Worm (Caenorhabditis elegans) whole organism, L2 larva: ENCODE results near the gene C17H12.5.
"Not testable (repeated sequence)": the region's sequence is repeated elsewhere in the genome, so short reads cannot be mapped to it uniquely, and the experiment has no call there.

Source experiments
- C34F6.9 ChIP-seq: fragments of 150-350 bp; optimal IDR thresholded peaks from 2 replicates; lab custom pipeline; 2014; ENCODE audit warnings: missing biosample characterization, missing genetic modification characterization
- F13H6.1 ChIP-seq: sonication (generic microtip); optimal IDR thresholded peaks from 2 replicates; lab custom pipeline; 2016; ENCODE audit warnings: missing genetic modification characterization, missing compliant biosample characterization
- R02D3.7 ChIP-seq: fragments of 150-350 bp; optimal IDR thresholded peaks from 2 replicates; lab custom pipeline; 2014; ENCODE audit warnings: missing biosample characterization, missing genetic modification characterization
- Y55F3AM.14 ChIP-seq: fragments of 200-800 bp; sonication (Bioruptor generic); optimal IDR thresholded peaks from 2 replicates; lab custom pipeline; 2018; ENCODE audit warnings: mild to moderate bottlenecking, missing genetic modification characterization, missing compliant biosample characterization
- aly-2 ChIP-seq: fragments of 150-350 bp; optimal IDR thresholded peaks from 2 replicates; lab custom pipeline; 2014; ENCODE audit warnings: missing biosample characterization, missing genetic modification characterization
- crh-2 ChIP-seq: sonication (generic microtip); optimal IDR thresholded peaks from 2 replicates; lab custom pipeline; 2017; ENCODE audit warnings: missing biosample characterization, missing genetic modification characterization
- elt-1 ChIP-seq: fragments of 150-350 bp; optimal IDR thresholded peaks from 2 replicates; lab custom pipeline; 2014; ENCODE audit warnings: missing biosample characterization, missing genetic modification characterization
- elt-3 ChIP-seq: sonication (generic microtip); optimal IDR thresholded peaks from 2 replicates; lab custom pipeline; 2017; ENCODE audit warnings: missing biosample characterization, missing genetic modification characterization
- fos-1 ChIP-seq: fragments of 150-350 bp; optimal IDR thresholded peaks from 2 replicates; lab custom pipeline; 2014; ENCODE audit warnings: missing biosample characterization, missing genetic modification characterization
- gmeb-1 ChIP-seq: fragments of 150-350 bp; optimal IDR thresholded peaks from 2 replicates; lab custom pipeline; 2014; ENCODE audit warnings: missing biosample characterization, missing genetic modification characterization
- lin-11 ChIP-seq: fragments of 150-350 bp; sonication (generic microtip); optimal IDR thresholded peaks from 2 replicates; lab custom pipeline; 2014; ENCODE audit warnings: missing biosample characterization, missing genetic modification characterization, inconsistent platforms, mixed read lengths
- lin-13 ChIP-seq: fragments of 150-350 bp; optimal IDR thresholded peaks from 2 replicates; lab custom pipeline; 2014; ENCODE audit warnings: missing biosample characterization, missing genetic modification reagents, missing genetic modification characterization
- lsy-2 ChIP-seq, 2 experiments: fragments of 150-350 bp in 1 of 2; sonication (generic microtip) in 1 of 2; optimal IDR thresholded peaks; 2 replicates each; lab custom pipeline; 2014 to 2017; ENCODE audit warnings: missing biosample characterization in 2 of 2, missing genetic modification characterization in 2 of 2
- mab-5 ChIP-seq: fragments of 150-350 bp; optimal IDR thresholded peaks from 2 replicates; lab custom pipeline; 2014; ENCODE audit warnings: missing biosample characterization, missing genetic modification characterization
- mbf-1 ChIP-seq: sonication (generic microtip); optimal IDR thresholded peaks from 2 replicates; lab custom pipeline; 2017; ENCODE audit warnings: missing biosample characterization, missing genetic modification characterization
- mdl-1 ChIP-seq, 2 experiments: fragments of 150-350 bp in 1 of 2; sonication (generic microtip) in 1 of 2; optimal IDR thresholded peaks; 2 replicates each; lab custom pipeline; 2017; ENCODE audit warnings: missing biosample characterization in 2 of 2, missing genetic modification characterization in 2 of 2
- nhr-10 ChIP-seq: sonication (generic microtip); optimal IDR thresholded peaks from 2 replicates; lab custom pipeline; 2017; ENCODE audit warnings: missing biosample characterization, missing genetic modification characterization
- nhr-12 ChIP-seq: fragments of 150-350 bp; optimal IDR thresholded peaks from 2 replicates; lab custom pipeline; 2014; ENCODE audit warnings: missing biosample characterization, missing genetic modification characterization
- nhr-129 ChIP-seq: fragments of 150-350 bp; optimal IDR thresholded peaks from 2 replicates; lab custom pipeline; 2014; ENCODE audit warnings: missing biosample characterization, missing genetic modification characterization
- nhr-21 ChIP-seq: fragments of 150-350 bp; optimal IDR thresholded peaks from 2 replicates; lab custom pipeline; 2014; ENCODE audit warnings: missing biosample characterization, missing genetic modification characterization
- nhr-23 ChIP-seq: fragments of 150-350 bp; optimal IDR thresholded peaks from 2 replicates; lab custom pipeline; 2014; ENCODE audit warnings: missing biosample characterization, missing genetic modification reagents, missing genetic modification characterization
- nhr-237 ChIP-seq: fragments of 150-350 bp; optimal IDR thresholded peaks from 2 replicates; lab custom pipeline; 2014; ENCODE audit warnings: missing biosample characterization, missing genetic modification characterization
- nhr-6 ChIP-seq: fragments of 150-350 bp; optimal IDR thresholded peaks from 2 replicates; lab custom pipeline; 2014; ENCODE audit warnings: missing biosample characterization, missing genetic modification characterization
- nhr-77 ChIP-seq: fragments of 150-350 bp; optimal IDR thresholded peaks from 2 replicates; lab custom pipeline; 2014; ENCODE audit warnings: missing biosample characterization, missing genetic modification characterization
- peb-1 ChIP-seq: fragments of 150-350 bp; optimal IDR thresholded peaks from 2 replicates; lab custom pipeline; 2014; ENCODE audit warnings: missing biosample characterization, missing genetic modification characterization
- sem-4 ChIP-seq: fragments of 150-350 bp; optimal IDR thresholded peaks from 2 replicates; lab custom pipeline; 2014; ENCODE audit warnings: missing biosample characterization, missing genetic modification reagents, missing genetic modification characterization
- sma-9 ChIP-seq, 2 experiments: fragments of 150-350 bp in 1 of 2; sonication (generic microtip) in 1 of 2; optimal IDR thresholded peaks; 2 replicates each; lab custom pipeline; 2014 to 2016; ENCODE audit warnings: missing genetic modification characterization in 2 of 2, mild to moderate bottlenecking in 1 of 2, missing biosample characterization in 1 of 2, missing compliant biosample characterization in 1 of 2, missing genetic modification reagents in 1 of 2, moderate library complexity in 1 of 2
- snpc-4 ChIP-seq: fragments of 150-350 bp; optimal IDR thresholded peaks from 2 replicates; lab custom pipeline; 2014; ENCODE audit warnings: missing biosample characterization, missing genetic modification characterization
- unc-55 ChIP-seq: fragments of 150-350 bp; sonication (generic microtip); optimal IDR thresholded peaks from 3 replicates; lab custom pipeline; 2014; ENCODE audit warnings: missing biosample characterization, missing genetic modification reagents, missing genetic modification characterization
- zag-1 ChIP-seq: fragments of 150-350 bp; optimal IDR thresholded peaks from 2 replicates; lab custom pipeline; 2014; ENCODE audit warnings: missing biosample characterization, missing genetic modification characterization
- ztf-1 ChIP-seq: fragments of 200-800 bp; sonication (Bioruptor generic); conservative IDR thresholded peaks from 2 replicates; pipeline ENCODE4 v1.3.6; 2022; ENCODE audit warnings: missing genetic modification characterization, missing compliant biosample characterization
- ztf-11 ChIP-seq: sonication (generic microtip); optimal IDR thresholded peaks from 2 replicates; lab custom pipeline; 2017; ENCODE audit warnings: missing biosample characterization, missing genetic modification characterization
- ztf-4 ChIP-seq: fragments of 150-350 bp; optimal IDR thresholded peaks from 2 replicates; lab custom pipeline; 2014; ENCODE audit warnings: missing biosample characterization, missing genetic modification characterization

The C17H12.5 gene

DNA sequence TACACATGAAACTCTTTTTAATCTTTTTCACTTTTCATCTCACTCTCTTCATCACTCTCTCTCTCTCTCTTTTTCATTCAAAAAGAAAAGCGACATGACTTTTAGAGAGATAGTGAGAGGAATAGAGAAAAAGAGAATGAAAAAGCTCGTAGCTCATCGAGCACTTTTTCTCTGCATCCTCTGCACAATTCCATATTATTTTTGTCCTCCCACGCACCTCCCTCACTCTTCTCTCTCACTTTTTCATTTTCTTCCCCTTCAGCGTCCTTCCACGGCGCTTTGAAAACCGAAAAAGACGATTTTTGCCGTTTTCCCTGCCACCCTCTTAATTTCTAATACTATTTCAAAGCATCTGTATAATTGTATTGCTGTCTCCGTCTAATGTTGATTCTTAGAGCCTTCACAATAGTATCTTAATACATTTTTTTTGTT is 21.7 kb upstream of the C17H12.5 start (continued):
- TF ChIP-seq nhr-6 (tag; lab: Kevin White, UChicago) (peak; percentile 79), nhr-23 (tag; lab: Kevin White, UChicago) (no peak), zag-1 (tag; lab: Kevin White, UChicago) (peak; percentile 92), lin-13 (GFP tag; lab: Kevin White, UChicago) (peak; percentile 72), lsy-2 (tag; optimal IDR thresholded peaks at IDR 0.05; lab: Kevin White, UChicago) (peak; percentile 49 to 86), mbf-1 (no peak), nhr-10 (tag; lab: Kevin White, UChicago) (peak; percentile 51), elt-1 (tag; lab: Kevin White, UChicago) (no peak), unc-55 (GFP tag; lab: Kevin White, UChicago) (peak; percentile 94)

DNA sequence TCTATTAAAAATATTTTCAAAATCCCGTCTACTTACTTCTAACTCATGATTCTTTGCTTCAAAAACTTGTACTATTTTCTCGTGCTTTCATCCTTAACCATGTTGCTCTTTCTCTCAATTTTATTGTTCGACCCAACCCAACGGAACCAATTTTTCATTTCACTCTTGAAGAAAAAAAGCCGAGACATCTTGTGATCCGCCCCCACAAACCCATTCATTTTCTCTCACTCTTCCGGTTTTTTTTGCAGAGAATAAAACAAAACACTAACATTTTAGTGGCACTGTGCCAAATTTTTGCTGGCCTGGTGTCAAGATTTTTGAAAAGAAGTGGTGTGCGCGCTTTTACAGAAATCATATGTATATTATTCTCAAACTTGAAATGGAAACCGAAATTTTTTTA is 19.3 kb upstream of the C17H12.5 start:
- TF ChIP-seq crh-2 (tag; lab: Kevin White, UChicago) (peak; percentile 5), ztf-11 (no peak), gmeb-1 (no peak), peb-1 (no peak), ztf-1 (GFP tag; lab: Robert Waterston, UW) (no peak), ztf-4 (tag; lab: Kevin White, UChicago) (no peak), sem-4 (tag; lab: Kevin White, UChicago) (peak; percentile 57), mdl-1 (tag; optimal IDR thresholded peaks at IDR 0.05; lab: Kevin White, UChicago) (no peak), aly-2 (no peak), C34F6.9 (tag; lab: Kevin White, UChicago) (no peak), snpc-4 (tag; lab: Kevin White, UChicago) (no peak), nhr-21 (tag; lab: Kevin White, UChicago) (no peak), nhr-6 (tag; lab: Kevin White, UChicago) (no peak), lsy-2 (tag; optimal IDR thresholded peaks at IDR 0.05; lab: Kevin White, UChicago) (peak in 1 of 2 experiments; percentile 38), nhr-237 (no peak)

DNA sequence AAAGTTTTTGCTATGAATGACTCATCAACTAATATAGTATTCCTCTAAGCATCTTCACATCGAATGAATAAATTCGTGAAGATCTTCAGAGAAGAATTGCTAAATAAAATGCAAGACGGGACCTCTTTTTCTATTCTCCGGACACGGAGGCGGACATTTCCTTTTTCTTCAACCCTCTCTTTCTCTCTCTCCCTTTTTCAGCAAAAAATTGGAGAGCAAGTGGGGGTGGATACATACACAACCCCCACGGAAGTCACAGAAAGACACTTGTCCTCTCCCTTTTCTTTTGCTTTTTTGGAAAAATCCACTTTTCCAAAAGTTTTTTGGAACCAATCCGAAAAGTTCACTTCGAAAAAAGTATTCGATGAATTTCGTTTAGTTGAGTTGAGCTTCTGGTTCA is 17.3 kb upstream of the C17H12.5 start:
- TF ChIP-seq F13H6.1 (no peak), nhr-10 (tag; lab: Kevin White, UChicago) (no peak), nhr-12 (no peak), unc-55 (GFP tag; lab: Kevin White, UChicago) (peak; percentile 21), sma-9 (GFP tag; optimal IDR thresholded peaks at IDR 0.05; lab: Kevin White, UChicago) (peak; percentile 42), sma-9 (tag; optimal IDR thresholded peaks at IDR 0.05; lab: Kevin White, UChicago) (no peak), C34F6.9 (tag; lab: Kevin White, UChicago) (peak; percentile 34), peb-1 (no peak), R02D3.7 (tag; lab: Kevin White, UChicago) (no peak), lsy-2 (tag; optimal IDR thresholded peaks at IDR 0.05; lab: Kevin White, UChicago) (peak in 1 of 2 experiments; percentile 4)

DNA sequence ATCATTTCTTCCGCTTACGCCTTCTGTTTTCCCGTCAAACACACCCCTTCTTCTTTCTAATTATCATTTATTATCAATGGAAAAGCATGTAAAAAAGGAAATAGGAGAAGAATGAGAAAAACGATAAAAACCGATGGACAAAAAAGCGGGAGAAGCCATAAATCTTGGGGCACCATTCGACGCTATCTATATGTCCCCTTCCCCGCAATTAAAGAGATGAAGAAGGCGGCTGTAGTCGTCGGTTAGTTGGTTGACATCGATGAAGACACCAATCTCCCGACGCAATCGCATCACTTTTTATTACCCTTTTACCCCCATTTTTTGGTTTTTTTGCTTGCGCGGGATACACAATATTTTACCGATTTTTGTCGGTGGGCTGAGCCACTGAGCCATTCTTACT is 16.2 kb upstream of the C17H12.5 start:
- no peak for TF ChIP-seq nhr-21 (tag; lab: Kevin White, UChicago)
- peak; percentile 84 for TF ChIP-seq mab-5 (tag; lab: Kevin White, UChicago)
- peak; percentile 25 for TF ChIP-seq sem-4 (tag; lab: Kevin White, UChicago)
- TF ChIP-seq, all 48 proteins: peak for 2

DNA sequence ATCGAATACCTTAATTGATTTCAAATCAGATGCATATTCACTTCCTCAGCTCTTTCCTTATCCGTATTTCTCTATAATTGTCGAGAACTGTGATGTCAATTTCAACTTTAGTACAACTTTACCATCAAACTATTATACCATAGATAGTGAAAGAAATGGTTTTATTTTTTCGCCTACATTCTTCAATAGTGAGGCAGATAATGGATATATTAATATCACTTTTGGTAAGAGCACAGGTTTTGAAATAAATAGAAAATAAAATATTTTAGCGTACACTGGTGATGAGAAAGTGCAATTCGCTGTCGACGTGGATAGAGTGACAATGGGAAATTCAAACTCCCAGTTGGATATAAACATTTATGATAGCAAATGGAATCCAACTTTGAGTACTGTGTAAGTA is 14.7 kb upstream of the C17H12.5 start:
- no peak for TF ChIP-seq Y55F3AM.14 (GFP tag; lab: Kevin White, UChicago)
- no peak for TF ChIP-seq elt-3
- TF ChIP-seq sem-4 (tag; lab: Kevin White, UChicago), result no peak
- TF ChIP-seq F13H6.1, result no peak
- no peak for TF ChIP-seq nhr-237

DNA sequence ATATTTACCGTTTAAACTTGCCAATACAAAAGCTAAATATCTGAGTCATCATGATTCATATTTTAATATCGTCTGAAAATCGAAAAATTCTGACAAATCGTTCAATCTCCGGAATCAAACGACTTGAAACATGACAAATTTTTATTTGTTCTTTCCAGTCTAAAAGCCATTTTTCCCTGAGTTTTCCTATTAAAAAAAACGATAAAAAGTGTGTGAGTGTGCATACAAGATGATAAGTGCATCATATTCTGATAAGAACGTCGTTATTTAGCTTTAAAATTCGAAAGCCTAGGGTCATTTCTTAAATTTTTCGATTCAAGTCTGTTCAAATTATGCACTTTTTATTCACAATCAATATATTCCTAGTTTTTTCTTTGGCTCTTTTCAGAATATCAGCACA is 12.4 kb upstream of the C17H12.5 start, which contains the start of gene H20E11.1:
H20E11.1 (plus strand) TSS at position 244 of the 400 bp plus-strand sequence.
- TF ChIP-seq lin-11 (no peak), fos-1 (peak; percentile 94)

DNA sequence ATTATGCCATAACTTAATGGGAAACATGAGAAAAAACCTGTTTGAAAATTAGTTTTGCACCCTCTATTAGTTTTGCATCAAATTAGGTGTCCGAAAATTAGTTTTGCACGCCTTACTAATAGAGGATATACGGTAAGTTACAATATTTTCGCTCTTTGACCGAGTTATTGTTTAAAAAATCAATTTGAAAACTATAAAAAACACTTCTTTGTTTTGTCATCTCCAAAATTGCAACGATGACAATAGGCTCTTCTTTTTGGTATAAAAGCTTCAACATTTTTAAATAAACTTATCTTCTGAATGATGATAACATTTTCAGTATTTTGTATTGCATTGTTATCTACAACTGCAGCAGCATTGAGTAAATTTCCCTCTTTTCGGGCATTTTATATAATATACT is 10.0 kb upstream of the C17H12.5 start, which contains the start of gene H20E11.2:
H20E11.2 (plus strand) TSS at position 301 of the 400 bp plus-strand sequence.
- not testable (repeated sequence) for TF ChIP-seq nhr-129 (tag; lab: Kevin White, UChicago); aly-2; nhr-77 (tag; lab: Kevin White, UChicago)
